Worm (Caenorhabditis elegans): ENCODE measurements around the gene str-250.

Gene str-250

DNA sequence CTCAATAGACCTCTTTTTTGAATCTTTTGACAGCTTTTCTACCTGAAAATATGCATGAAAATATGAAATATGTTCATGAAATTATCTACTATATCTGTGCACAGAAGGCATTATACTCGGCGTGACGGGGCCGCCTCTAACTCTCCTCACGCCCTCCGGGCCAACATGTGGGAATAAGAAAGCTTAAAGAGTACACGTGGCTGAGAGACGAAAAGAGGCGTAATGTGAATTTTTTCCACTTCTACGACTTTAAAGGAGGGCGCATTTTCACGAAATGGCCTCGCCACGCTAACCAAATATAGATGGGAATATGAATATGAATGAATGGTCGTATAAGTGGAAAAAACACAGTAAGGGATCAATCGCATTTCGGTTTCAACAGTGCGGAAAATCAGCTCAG, 39.2 kb downstream of the str-250 start:
- TF ChIP-seq lin-13 (GFP tag; optimal IDR thresholded peaks at IDR 0.05): no peak
- TF ChIP-seq nhr-21 (tag; optimal IDR thresholded peaks at IDR 0.05): no peak
- no peak for TF ChIP-seq F13H6.1 (tag; optimal IDR thresholded peaks at IDR 0.05)

DNA sequence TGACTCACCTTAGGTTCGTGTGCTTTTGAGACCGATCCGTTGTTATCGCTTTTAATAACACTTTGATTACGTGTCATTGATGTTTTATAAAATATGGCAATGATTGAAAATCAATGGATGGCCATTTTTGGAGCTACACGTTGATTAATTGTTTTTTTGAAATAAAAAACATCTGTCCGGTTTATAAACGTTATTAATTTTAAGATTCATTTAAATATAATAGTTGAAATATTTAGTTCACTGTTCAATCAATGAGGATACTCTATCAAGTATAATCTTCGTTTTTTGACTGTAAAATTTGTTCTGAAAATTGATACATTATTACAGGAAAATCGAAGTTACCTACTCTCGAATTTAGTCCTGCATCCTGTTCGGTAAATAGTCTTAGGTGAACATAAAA, 39.8 kb downstream of the str-250 start, which contains the start of gene R10D12.10:
TSS of gene R10D12.10 (minus strand) at position 101 of the 400 bp plus-strand sequence.
- TF ChIP-seq R02D3.7 (tag; optimal IDR thresholded peaks at IDR 0.05) (no peak), unc-62 (GFP tag; optimal IDR thresholded peaks at IDR 0.05) (no peak), nhr-21 (tag; optimal IDR thresholded peaks at IDR 0.05) (no peak), ztf-4 (tag; optimal IDR thresholded peaks at IDR 0.05) (no peak)

DNA sequence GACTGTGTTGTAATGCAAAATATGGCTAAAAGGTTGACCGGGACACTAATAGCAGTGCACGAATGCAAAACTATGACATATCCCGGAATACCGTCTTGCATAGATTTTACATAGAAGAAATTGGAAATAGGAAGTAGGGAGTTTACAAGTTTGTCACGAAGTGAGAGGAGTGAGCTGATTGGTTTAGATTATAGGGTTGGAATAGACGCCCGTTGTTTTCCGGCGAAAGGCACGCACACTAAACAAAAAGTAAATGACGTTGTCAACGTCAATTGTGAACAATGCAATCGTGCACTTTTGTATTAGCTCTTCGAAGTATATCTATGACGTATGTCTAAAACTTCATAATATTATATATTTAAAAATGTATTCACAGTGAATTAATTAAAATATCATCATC, 42.5 kb downstream of the str-250 start, which contains the start of gene srh-24:
TSS of gene srh-24 (minus strand) at position 101 of the 400 bp plus-strand sequence.
- TF ChIP-seq mbf-1 (tag; optimal IDR thresholded peaks at IDR 0.05) (no peak), C34F6.9 (tag; optimal IDR thresholded peaks at IDR 0.05) (no peak), unc-39 (tag; optimal IDR thresholded peaks at IDR 0.05) (no peak), ZK546.5 (tag; optimal IDR thresholded peaks at IDR 0.05) (no peak), nhr-11 (tag; optimal IDR thresholded peaks at IDR 0.05) (no peak), F13H6.1 (tag; optimal IDR thresholded peaks at IDR 0.05) (no peak), lin-11 (tag; optimal IDR thresholded peaks at IDR 0.05) (no peak), sma-3 (GFP tag; optimal IDR thresholded peaks at IDR 0.05) (no peak), ztf-4 (tag; optimal IDR thresholded peaks at IDR 0.05) (no peak), nhr-237 (tag; optimal IDR thresholded peaks at IDR 0.05) (no peak), ama-1 (optimal IDR thresholded peaks at IDR 0.05) (no peak)

DNA sequence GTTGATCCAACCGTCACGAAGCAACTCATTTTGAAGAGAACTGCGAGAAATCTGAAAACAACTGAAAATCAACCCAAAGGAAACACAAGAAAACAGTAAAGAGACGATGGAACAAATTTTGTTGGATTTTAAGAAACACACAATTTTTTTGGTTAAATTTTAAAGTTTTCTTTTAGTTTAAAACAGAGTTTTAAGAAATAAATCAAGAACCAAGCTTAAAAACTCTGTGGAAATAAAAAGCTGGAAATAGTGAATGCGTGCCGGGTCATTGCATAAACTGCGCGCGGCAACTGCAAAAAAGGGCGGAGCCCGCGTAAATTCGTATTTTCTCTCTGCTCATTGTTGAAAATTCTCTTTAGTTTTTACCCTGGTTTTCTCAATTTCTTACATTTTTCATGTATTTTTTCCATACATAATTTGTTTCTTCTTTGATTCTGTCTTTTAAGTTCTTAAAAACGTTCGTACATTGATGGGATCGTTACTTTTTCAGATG, 43.5 kb downstream of the str-250 start, which contains the start of the genes algn-13 and R10D12.13:
TSS of gene algn-13 (minus strand) at position 51 of the 493 bp plus-strand sequence.
TSS of gene R10D12.13 (plus strand) at position 491 of the 493 bp plus-strand sequence.
- no peak for TF ChIP-seq elt-1 (tag; optimal IDR thresholded peaks at IDR 0.05)
- no peak for TF ChIP-seq blmp-1 (tag; optimal IDR thresholded peaks at IDR 0.05; ENCODE audit: insufficient read depth)
- TF ChIP-seq dmd-4 (tag; optimal IDR thresholded peaks at IDR 0.05): no peak
- TF ChIP-seq unc-62 (GFP tag; optimal IDR thresholded peaks at IDR 0.05): no peak
- TF ChIP-seq ztf-11 (tag; optimal IDR thresholded peaks at IDR 0.05): no peak
- TF ChIP-seq nhr-12 (tag; optimal IDR thresholded peaks at IDR 0.05): no peak
- no peak for TF ChIP-seq lin-39 (tag; optimal IDR thresholded peaks at IDR 0.05)
- no peak for TF ChIP-seq aly-2 (tag; optimal IDR thresholded peaks at IDR 0.05)
- TF ChIP-seq peb-1 (tag; optimal IDR thresholded peaks at IDR 0.05): no peak
- TF ChIP-seq nhr-10 (tag; optimal IDR thresholded peaks at IDR 0.05): no peak
- TF ChIP-seq alr-1 (tag; optimal IDR thresholded peaks at IDR 0.05): no peak
- TF ChIP-seq nhr-21 (tag; optimal IDR thresholded peaks at IDR 0.05): no peak
- no peak for TF ChIP-seq fos-1 (tag; optimal IDR thresholded peaks at IDR 0.05)
- TF ChIP-seq sma-9 (GFP tag; optimal IDR thresholded peaks at IDR 0.05): peak; percentile 70
- TF ChIP-seq sma-9 (tag; optimal IDR thresholded peaks at IDR 0.05): no peak
- peak; percentile 55 for TF ChIP-seq nhr-129 (tag; optimal IDR thresholded peaks at IDR 0.05)
- peak; percentile 52 for TF ChIP-seq lin-13 (GFP tag; optimal IDR thresholded peaks at IDR 0.05)
- TF ChIP-seq skn-1 (tag; optimal IDR thresholded peaks at IDR 0.05): no peak
- TF ChIP-seq ceh-82 (tag; optimal IDR thresholded peaks at IDR 0.05): no peak
- TF ChIP-seq C34F6.9 (tag; optimal IDR thresholded peaks at IDR 0.05): peak; percentile 37
- TF ChIP-seq nhr-237 (tag; optimal IDR thresholded peaks at IDR 0.05): no peak
- no peak for TF ChIP-seq elt-3 (tag; optimal IDR thresholded peaks at IDR 0.05)
- peak; percentile 64 for TF ChIP-seq F13H6.1 (tag; optimal IDR thresholded peaks at IDR 0.05)
- peak in 1 of 2 experiments; percentile 70 for TF ChIP-seq lsy-2 (tag; optimal IDR thresholded peaks at IDR 0.05)
- TF ChIP-seq egl-27 (tag; optimal IDR thresholded peaks at IDR 0.05): no peak
- TF ChIP-seq zag-1 (tag; optimal IDR thresholded peaks at IDR 0.05): no peak
- TF ChIP-seq sma-3 (GFP tag; optimal IDR thresholded peaks at IDR 0.05): peak; percentile 48
- no peak for TF ChIP-seq crh-2 (tag; optimal IDR thresholded peaks at IDR 0.05)
- no peak for TF ChIP-seq Y55F3AM.14 (GFP tag; optimal IDR thresholded peaks at IDR 0.05)
- TF ChIP-seq mab-5 (tag; optimal IDR thresholded peaks at IDR 0.05): peak; percentile 56
- TF ChIP-seq ama-1 (optimal IDR thresholded peaks at IDR 0.05): no peak
- TF ChIP-seq gmeb-1 (tag; optimal IDR thresholded peaks at IDR 0.05): peak; percentile 74
- TF ChIP-seq unc-55 (GFP tag; optimal IDR thresholded peaks at IDR 0.05): peak; percentile 78
- no peak for TF ChIP-seq nhr-77 (tag; optimal IDR thresholded peaks at IDR 0.05)
- no peak for TF ChIP-seq ceh-16 (tag; optimal IDR thresholded peaks at IDR 0.05)
- peak; percentile 70 for TF ChIP-seq sem-4 (tag; optimal IDR thresholded peaks at IDR 0.05)
- no peak for TF ChIP-seq nhr-11 (tag; optimal IDR thresholded peaks at IDR 0.05)
- peak; percentile 30 for TF ChIP-seq snpc-4 (tag; optimal IDR thresholded peaks at IDR 0.05)
- no peak for TF ChIP-seq nhr-6 (tag; optimal IDR thresholded peaks at IDR 0.05)
- TF ChIP-seq mbf-1 (tag; optimal IDR thresholded peaks at IDR 0.05): no peak
- peak; percentile 2 for TF ChIP-seq ztf-4 (tag; optimal IDR thresholded peaks at IDR 0.05)
- TF ChIP-seq ZK546.5 (tag; optimal IDR thresholded peaks at IDR 0.05): no peak
- TF ChIP-seq nhr-25 (tag; optimal IDR thresholded peaks at IDR 0.05): peak; percentile 43
- TF ChIP-seq lin-11 (tag; optimal IDR thresholded peaks at IDR 0.05): peak; percentile 60
- no peak for TF ChIP-seq nhr-23 (tag; optimal IDR thresholded peaks at IDR 0.05)
- no peak for TF ChIP-seq unc-39 (tag; optimal IDR thresholded peaks at IDR 0.05)

Measured in whole organism, L2 larva.